Fruit fly (Drosophila melanogaster) S2 (cell line): ENCODE measurements around the gene HDAC11.

Experiments
- CG8478 ChIP-seq: fragments of >200 bp; optimal IDR thresholded peaks from 2 replicates; lab custom pipeline; 2018
- CTCF ChIP-seq, 2 experiments: fragments of >200 bp; optimal IDR thresholded peaks; 2 replicates each; lab custom pipeline; 2018

- TF ChIP-seq CG8478 (lab: Kevin White, UChicago) (no peak), CTCF (optimal IDR thresholded peaks at IDR 0.05; lab: Kevin White, UChicago) (no peak)
Measured at dm6 chr3R:24845148-24845547, 10.9 kb downstream of the HDAC11 start.
